Fruit fly (Drosophila melanogaster) whole organism, pupa: ENCODE measurements around the gene dnk.

Experiments used
- CG10348 ChIP-seq: fragments of 200-800 bp; sonication (Bioruptor generic); IDR thresholded peaks from 2 replicates; pipeline ENCODE4 v1.3.6; 2022; ENCODE audit warnings: missing biosample characterization, missing genetic modification characterization
- CG12605 ChIP-seq: fragments of 200-800 bp; sonication (Bioruptor generic); IDR thresholded peaks from 2 replicates; pipeline ENCODE4 v1.3.6; 2022; ENCODE audit warnings: missing biosample characterization, missing genetic modification characterization
- CG13204 ChIP-seq: fragments of 200-800 bp; sonication (Bioruptor generic); optimal IDR thresholded peaks from 2 replicates; lab custom pipeline; 2018; ENCODE audit warnings: missing biosample characterization, mild to moderate bottlenecking, missing genetic modification characterization, moderate library complexity
- CG14655 ChIP-seq: fragments of 200-800 bp; sonication (Bioruptor generic); optimal IDR thresholded peaks from 3 replicates; lab custom pipeline; 2017; ENCODE audit warnings: mild to moderate bottlenecking, missing biosample characterization, missing genetic modification reagents, missing genetic modification characterization
- CG15710 ChIP-seq: fragments of 200-800 bp; sonication (Bioruptor generic); optimal IDR thresholded peaks from 2 replicates; lab custom pipeline; 2018; ENCODE audit warnings: missing biosample characterization, mild to moderate bottlenecking, missing genetic modification characterization, moderate library complexity
- CG17806 ChIP-seq: fragments of 200-800 bp; sonication (Bioruptor generic); optimal IDR thresholded peaks from 2 replicates; lab custom pipeline; 2018; ENCODE audit warnings: missing biosample characterization, mild to moderate bottlenecking, missing genetic modification characterization, moderate library complexity
- CG32121 ChIP-seq: fragments of 200-800 bp; sonication (Bioruptor generic); IDR thresholded peaks from 2 replicates; pipeline ENCODE4 v1.3.6; 2022; ENCODE audit warnings: missing biosample characterization, missing genetic modification characterization
- CG34367 ChIP-seq: fragments of 200-800 bp; sonication (Bioruptor generic); optimal IDR thresholded peaks from 2 replicates; lab custom pipeline; 2018; ENCODE audit warnings: missing biosample characterization, mild to moderate bottlenecking, missing genetic modification characterization
- CG4496 ChIP-seq: fragments of 200-800 bp; sonication (Bioruptor generic); IDR thresholded peaks from 3 replicates; pipeline ENCODE4 v1.3.6; 2022; ENCODE audit warnings: missing biosample characterization, missing genetic modification characterization
- CG8159 ChIP-seq: fragments of 200-800 bp; sonication (Bioruptor generic); optimal IDR thresholded peaks from 3 replicates; lab custom pipeline; 2018; ENCODE audit warnings: missing biosample characterization, mild to moderate bottlenecking, missing genetic modification characterization, moderate library complexity
- CG8301 ChIP-seq: fragments of 200-800 bp; sonication (Bioruptor generic); optimal IDR thresholded peaks from 2 replicates; lab custom pipeline; 2018; ENCODE audit warnings: missing biosample characterization, mild to moderate bottlenecking, missing genetic modification characterization
- CG9948 ChIP-seq: fragments of 200-800 bp; sonication (Bioruptor generic); optimal IDR thresholded peaks from 2 replicates; lab custom pipeline; 2018; ENCODE audit warnings: missing biosample characterization, mild to moderate bottlenecking, missing genetic modification characterization, moderate library complexity
- D1 ChIP-seq: fragments of 200-800 bp; sonication (Bioruptor generic); optimal IDR thresholded peaks from 2 replicates; lab custom pipeline; 2018; ENCODE audit warnings: missing biosample characterization, mild to moderate bottlenecking, missing genetic modification characterization, moderate library complexity
- EcR ChIP-seq: fragments of 200-800 bp; sonication (Bioruptor generic); optimal IDR thresholded peaks from 3 replicates; lab custom pipeline; 2019; ENCODE audit warnings: missing biosample characterization, missing genetic modification characterization, mild to moderate bottlenecking, moderate library complexity, missing genetic modification reagents
- Ets98B ChIP-seq: fragments of 200-800 bp; sonication (Bioruptor generic); IDR thresholded peaks from 2 replicates; pipeline ENCODE4 v1.3.6; 2022; ENCODE audit warnings: missing biosample characterization, missing genetic modification characterization
- Pif1A ChIP-seq: fragments of 200-800 bp; sonication (Bioruptor generic); optimal IDR thresholded peaks from 3 replicates; lab custom pipeline; 2016; ENCODE audit warnings: missing biosample characterization, missing genetic modification characterization
- Pif1B ChIP-seq: fragments of 200-800 bp; sonication (Bioruptor generic); optimal IDR thresholded peaks from 3 replicates; lab custom pipeline; 2016; ENCODE audit warnings: missing biosample characterization, missing genetic modification characterization
- Snoo ChIP-seq: fragments of 200-800 bp; sonication (Bioruptor generic); optimal IDR thresholded peaks from 3 replicates; lab custom pipeline; 2017; ENCODE audit warnings: missing biosample characterization, mild to moderate bottlenecking, missing genetic modification characterization, inconsistent platforms
- fd96Ca ChIP-seq: fragments of 200-800 bp; sonication (Bioruptor generic); IDR thresholded peaks from 3 replicates; pipeline ENCODE4 v1.3.6; 2022; ENCODE audit warnings: missing biosample characterization, missing genetic modification characterization
- gl ChIP-seq: fragments of 200-800 bp; sonication (Bioruptor generic); optimal IDR thresholded peaks from 2 replicates; lab custom pipeline; 2018; ENCODE audit warnings: missing biosample characterization, mild to moderate bottlenecking, missing genetic modification characterization
- rn ChIP-seq: fragments of 200-800 bp; sonication (Bioruptor generic); IDR thresholded peaks from 2 replicates; pipeline ENCODE4 v1.3.6; 2022; ENCODE audit warnings: missing biosample characterization, missing genetic modification characterization

The dnk gene

dm6 chr3R:18980863-18981536 lies at the start of gene dnk, which contains the start of gene Smu1:
Gene dnk, plus strand, starts transcription at chr3R:18980995.
Gene Smu1, minus strand, starts transcription at chr3R:18981324.
- peak; percentile 23 for TF ChIP-seq CG34367 (tag; lab: Kevin White, UChicago)
- peak; percentile 36; the same call in 1 of the 3 replicates for TF ChIP-seq fd96Ca (GFP tag; lab: Robert Waterston, UW)
- no peak for TF ChIP-seq CG8301 (tag; lab: Kevin White, UChicago)
- TF ChIP-seq Pif1B (GFP tag; lab: Kevin White, UChicago): peak; percentile 27
- peak; percentile 59 for TF ChIP-seq CG12605 (GFP tag; lab: Robert Waterston, UW)
- TF ChIP-seq D1 (tag; lab: Kevin White, UChicago): no peak
- peak; percentile 40 for TF ChIP-seq Pif1A (GFP tag; lab: Kevin White, UChicago)

- TF ChIP-seq Snoo (tag; lab: Kevin White, UChicago): no peak
- no peak for TF ChIP-seq EcR (GFP tag; lab: Kevin White, UChicago)
- TF ChIP-seq CG13204: no peak
- TF ChIP-seq CG8301 (tag; lab: Kevin White, UChicago): no peak
- TF ChIP-seq CG9948 (tag; lab: Kevin White, UChicago): no peak
- TF ChIP-seq CG10348: no peak
- TF ChIP-seq Pif1A (GFP tag; lab: Kevin White, UChicago): no peak
- TF ChIP-seq CG15710: no peak
- TF ChIP-seq CG32121 (GFP tag; lab: Robert Waterston, UW): no peak
- TF ChIP-seq rn (GFP tag; lab: Robert Waterston, UW): no peak
- TF ChIP-seq gl (tag; lab: Kevin White, UChicago): no peak
- TF ChIP-seq CG34367 (tag; lab: Kevin White, UChicago): no peak
- no peak for TF ChIP-seq Pif1B (GFP tag; lab: Kevin White, UChicago)
Measured at dm6 chr3R:18931725-18932124, 49.1 kb upstream of the dnk start.

- TF ChIP-seq EcR (GFP tag; lab: Kevin White, UChicago) (no peak), CG32121 (GFP tag; lab: Robert Waterston, UW) (no peak), CG8159 (tag; lab: Kevin White, UChicago) (no peak), D1 (tag; lab: Kevin White, UChicago) (no peak), Snoo (tag; lab: Kevin White, UChicago) (no peak), CG8301 (tag; lab: Kevin White, UChicago) (no peak), CG17806 (tag; lab: Kevin White, UChicago) (no peak), CG4496 (GFP tag; lab: Robert Waterston, UW) (no peak)
Measured at dm6 chr3R:18947307-18947706, 33.5 kb upstream of the dnk start.

dm6 chr3R:18949131-18949530 lies 31.7 kb upstream of the dnk start:
- TF ChIP-seq gl (tag; lab: Kevin White, UChicago) (no peak), CG8301 (tag; lab: Kevin White, UChicago) (no peak), D1 (tag; lab: Kevin White, UChicago) (no peak), Pif1A (GFP tag; lab: Kevin White, UChicago) (no peak), CG17806 (tag; lab: Kevin White, UChicago) (no peak), CG12605 (GFP tag; lab: Robert Waterston, UW) (no peak)

dm6 chr3R:18949896-18950295 lies 30.9 kb upstream of the dnk start, which contains the start of gene CG43732:
Gene CG43732, plus strand, starts transcription at chr3R:18950196.
- TF ChIP-seq EcR (GFP tag; lab: Kevin White, UChicago): no peak
- TF ChIP-seq CG17806 (tag; lab: Kevin White, UChicago): no peak
- TF ChIP-seq Pif1B (GFP tag; lab: Kevin White, UChicago): no peak
- no peak for TF ChIP-seq gl (tag; lab: Kevin White, UChicago)
- TF ChIP-seq CG8301 (tag; lab: Kevin White, UChicago): no peak
- TF ChIP-seq Snoo (tag; lab: Kevin White, UChicago): no peak
- no peak for TF ChIP-seq CG9948 (tag; lab: Kevin White, UChicago)
- TF ChIP-seq Ets98B: no peak
- no peak for TF ChIP-seq CG4496 (GFP tag; lab: Robert Waterston, UW)
- no peak for TF ChIP-seq CG13204
- no peak for TF ChIP-seq rn (GFP tag; lab: Robert Waterston, UW)
- TF ChIP-seq CG34367 (tag; lab: Kevin White, UChicago): no peak
- TF ChIP-seq CG32121 (GFP tag; lab: Robert Waterston, UW): no peak
- no peak for TF ChIP-seq CG15710
- no peak for TF ChIP-seq CG10348
- no peak for TF ChIP-seq CG14655 (GFP tag; lab: Kevin White, UChicago)
- no peak for TF ChIP-seq CG12605 (GFP tag; lab: Robert Waterston, UW)
- no peak for TF ChIP-seq Pif1A (GFP tag; lab: Kevin White, UChicago)
- no peak for TF ChIP-seq D1 (tag; lab: Kevin White, UChicago)

- TF ChIP-seq rn (GFP tag; lab: Robert Waterston, UW) (no peak), gl (tag; lab: Kevin White, UChicago) (no peak), CG8301 (tag; lab: Kevin White, UChicago) (no peak), Pif1B (GFP tag; lab: Kevin White, UChicago) (no peak), CG13204 (no peak), CG14655 (GFP tag; lab: Kevin White, UChicago) (no peak), CG17806 (tag; lab: Kevin White, UChicago) (no peak), CG34367 (tag; lab: Kevin White, UChicago) (no peak), EcR (GFP tag; lab: Kevin White, UChicago) (no peak), CG8159 (tag; lab: Kevin White, UChicago) (no peak), Ets98B (no peak), CG9948 (tag; lab: Kevin White, UChicago) (no peak), D1 (tag; lab: Kevin White, UChicago) (no peak)
Measured at dm6 chr3R:18964819-18965218, 16.0 kb upstream of the dnk start.
